Worm (Caenorhabditis elegans) whole organism, L1 larva: ENCODE data around the gene ceh-87.

Experiments used
- C16A3.4 ChIP-seq: fragments of 150-350 bp; optimal IDR thresholded peaks from 2 replicates; lab custom pipeline; 2014; ENCODE audit warnings: missing biosample characterization, missing genetic modification characterization
- C34B4.2 ChIP-seq: sonication (generic microtip); optimal IDR thresholded peaks from 2 replicates; lab custom pipeline; 2017; ENCODE audit warnings: mild to moderate bottlenecking, missing genetic modification characterization, missing compliant biosample characterization
- F16B12.6 ChIP-seq: fragments of 150-350 bp; optimal IDR thresholded peaks from 2 replicates; lab custom pipeline; 2014; ENCODE audit warnings: missing biosample characterization, missing genetic modification characterization
- alr-1 ChIP-seq: fragments of 200-800 bp; sonication (Bioruptor generic); optimal IDR thresholded peaks from 2 replicates; lab custom pipeline; 2018; ENCODE audit warnings: borderline replicate concordance, mild to moderate bottlenecking, missing genetic modification characterization, missing compliant biosample characterization
- ama-1 ChIP-seq: fragments of 150-350 bp; optimal IDR thresholded peaks from 2 replicates; lab custom pipeline; 2014
- blmp-1 ChIP-seq: fragments of 150-350 bp; optimal IDR thresholded peaks from 2 replicates; lab custom pipeline; 2014; ENCODE audit warnings: missing biosample characterization, missing genetic modification characterization
- dsc-1 ChIP-seq: sonication (generic microtip); optimal IDR thresholded peaks from 2 replicates; lab custom pipeline; 2016; ENCODE audit warnings: mild to moderate bottlenecking, missing genetic modification characterization, missing compliant biosample characterization
- efl-1 ChIP-seq, 4 experiments: fragments of 150-350 bp; optimal IDR thresholded peaks in 3 of 4; peaks in 1 of 4; 1 replicate in 1 of 4; 2 replicates in 3 of 4; lab custom pipeline; 2014; ENCODE audit warnings: missing biosample characterization in 2 of 4, missing genetic modification characterization in 2 of 4, missing genetic modification reagents in 2 of 4
- elt-3 ChIP-seq, 6 experiments: fragments of 150-350 bp in 1 of 6; sonication (generic microtip); optimal IDR thresholded peaks; 2 replicates each; lab custom pipeline; 2017 to 2018; ENCODE audit warnings: missing biosample characterization in 6 of 6, missing genetic modification characterization in 6 of 6, inconsistent platforms in 1 of 6
- fkh-4 ChIP-seq: sonication (generic microtip); optimal IDR thresholded peaks from 2 replicates; lab custom pipeline; 2016; ENCODE audit warnings: missing compliant biosample characterization, missing genetic modification characterization, borderline replicate concordance
- fkh-8 ChIP-seq: sonication (generic microtip); optimal IDR thresholded peaks from 2 replicates; lab custom pipeline; 2016; ENCODE audit warnings: mild to moderate bottlenecking, missing genetic modification characterization, missing compliant biosample characterization
- grh-1 ChIP-seq: fragments of 200-800 bp; sonication (Bioruptor generic); IDR thresholded peaks from 2 replicates; pipeline ENCODE4 v1.3.6; 2022; ENCODE audit warnings: missing genetic modification reagents, missing genetic modification characterization, missing compliant biosample characterization
- hlh-17 ChIP-seq: fragments of 200-800 bp; sonication (Bioruptor generic); optimal IDR thresholded peaks from 2 replicates; lab custom pipeline; 2018; ENCODE audit warnings: missing genetic modification characterization, mild to moderate bottlenecking, missing compliant biosample characterization, moderate library complexity, borderline replicate concordance
- irx-1 ChIP-seq: sonication (generic microtip); optimal IDR thresholded peaks from 2 replicates; lab custom pipeline; 2016; ENCODE audit warnings: missing genetic modification characterization, missing compliant biosample characterization
- jun-1 ChIP-seq: fragments of 150-350 bp; optimal IDR thresholded peaks from 2 replicates; lab custom pipeline; 2014; ENCODE audit warnings: missing biosample characterization, missing genetic modification reagents, missing genetic modification characterization
- lin-13 ChIP-seq: fragments of 150-350 bp; optimal IDR thresholded peaks from 2 replicates; lab custom pipeline; 2014; ENCODE audit warnings: missing biosample characterization, missing genetic modification reagents, missing genetic modification characterization
- lin-35 ChIP-seq, 2 experiments: fragments of 150-350 bp; optimal IDR thresholded peaks; 2 replicates each; lab custom pipeline; 2014; ENCODE audit warnings: missing biosample characterization in 2 of 2, missing genetic modification characterization in 2 of 2, missing genetic modification reagents in 2 of 2
- mab-9 ChIP-seq: fragments of 200-800 bp; sonication (Bioruptor generic); IDR thresholded peaks from 2 replicates; pipeline ENCODE4 v1.3.6; 2022; ENCODE audit warnings: missing genetic modification reagents, missing genetic modification characterization, missing compliant biosample characterization
- mdl-1 ChIP-seq, 2 experiments: fragments of 150-350 bp; optimal IDR thresholded peaks; 2 replicates each; lab custom pipeline; 2014 to 2017; ENCODE audit warnings: missing biosample characterization in 2 of 2, missing genetic modification characterization in 2 of 2, inconsistent platforms in 1 of 2
- mef-2 ChIP-seq: fragments of 150-350 bp; optimal IDR thresholded peaks from 2 replicates; lab custom pipeline; 2014; ENCODE audit warnings: missing biosample characterization, missing genetic modification characterization
- nhr-11 ChIP-seq: fragments of 150-350 bp; optimal IDR thresholded peaks from 2 replicates; lab custom pipeline; 2014; ENCODE audit warnings: missing biosample characterization, missing genetic modification characterization
- nhr-71 ChIP-seq: sonication (generic microtip); optimal IDR thresholded peaks from 2 replicates; lab custom pipeline; 2016; ENCODE audit warnings: mild to moderate bottlenecking, missing genetic modification characterization, moderate library complexity, missing compliant biosample characterization
- nhr-84 ChIP-seq: sonication (generic microtip); optimal IDR thresholded peaks from 2 replicates; lab custom pipeline; 2017; ENCODE audit warnings: missing biosample characterization, missing genetic modification characterization
- nhr-85 ChIP-seq: sonication (generic microtip); peaks from one replicate; lab custom pipeline; 2016; ENCODE audit warnings: missing genetic modification characterization, inconsistent platforms, missing compliant biosample characterization
- nhr-90 ChIP-seq: sonication (generic microtip); optimal IDR thresholded peaks from 2 replicates; lab custom pipeline; 2016; ENCODE audit warnings: mild to moderate bottlenecking, missing genetic modification characterization, missing compliant biosample characterization; ENCODE audit not compliant: poor library complexity
- pax-3 ChIP-seq: fragments of 200-800 bp; sonication (Bioruptor generic); optimal IDR thresholded peaks from 2 replicates; lab custom pipeline; 2018; ENCODE audit warnings: mild to moderate bottlenecking, missing genetic modification characterization, moderate library complexity, missing compliant biosample characterization
- pqm-1 ChIP-seq: sonication (generic microtip); optimal IDR thresholded peaks from 3 replicates; lab custom pipeline; 2017; ENCODE audit warnings: missing biosample characterization, missing genetic modification characterization
- rnt-1 ChIP-seq: sonication (generic microtip); optimal IDR thresholded peaks from 2 replicates; lab custom pipeline; 2016; ENCODE audit warnings: mild to moderate bottlenecking, missing genetic modification characterization, moderate library complexity, missing compliant biosample characterization
- sox-4 ChIP-seq: sonication (generic microtip); optimal IDR thresholded peaks from 2 replicates; lab custom pipeline; 2016; ENCODE audit warnings: missing genetic modification characterization, missing compliant biosample characterization
- sptf-1 ChIP-seq: fragments of 150-350 bp; optimal IDR thresholded peaks from 2 replicates; lab custom pipeline; 2014; ENCODE audit warnings: missing biosample characterization, missing genetic modification characterization
- tbx-2 ChIP-seq: sonication (generic microtip); optimal IDR thresholded peaks from 2 replicates; lab custom pipeline; 2016; ENCODE audit warnings: missing genetic modification characterization, missing compliant biosample characterization
- unc-130 ChIP-seq: fragments of 150-350 bp; optimal IDR thresholded peaks from 2 replicates; lab custom pipeline; 2017; ENCODE audit warnings: missing biosample characterization, missing genetic modification characterization, inconsistent platforms
- unc-30 ChIP-seq: sonication (generic microtip); optimal IDR thresholded peaks from 2 replicates; lab custom pipeline; 2017; ENCODE audit warnings: missing biosample characterization, missing genetic modification characterization
- unc-62 ChIP-seq: fragments of 150-350 bp; optimal IDR thresholded peaks from 2 replicates; lab custom pipeline; 2014; ENCODE audit warnings: missing biosample characterization, missing genetic modification reagents, missing genetic modification characterization
- unc-86 ChIP-seq: sonication (generic microtip); optimal IDR thresholded peaks from 2 replicates; lab custom pipeline; 2016; ENCODE audit warnings: missing genetic modification characterization, missing compliant biosample characterization
- unc-98 ChIP-seq: fragments of 200-800 bp; sonication (Bioruptor generic); IDR thresholded peaks from 2 replicates; pipeline ENCODE4 v1.3.6; 2022; ENCODE audit warnings: missing genetic modification characterization, missing compliant biosample characterization
- vab-15 ChIP-seq: sonication (generic microtip); optimal IDR thresholded peaks from 2 replicates; lab custom pipeline; 2017; ENCODE audit warnings: missing genotype, mild to moderate bottlenecking, missing genetic modification characterization, missing compliant biosample characterization
- xbp-1 ChIP-seq: sonication (generic microtip); optimal IDR thresholded peaks from 2 replicates; lab custom pipeline; 2016; ENCODE audit warnings: missing genetic modification characterization, missing compliant biosample characterization
- zag-1 ChIP-seq: fragments of 150-350 bp; optimal IDR thresholded peaks from 2 replicates; lab custom pipeline; 2014; ENCODE audit warnings: missing biosample characterization, missing genetic modification characterization
- ztf-11 ChIP-seq, 2 experiments: sonication (generic microtip); optimal IDR thresholded peaks; 2 replicates each; lab custom pipeline; 2016 to 2017; ENCODE audit warnings: missing genetic modification characterization in 2 of 2, missing biosample characterization in 1 of 2, missing compliant biosample characterization in 1 of 2
- ztf-4 ChIP-seq: fragments of 150-350 bp; optimal IDR thresholded peaks from 2 replicates; lab custom pipeline; 2014; ENCODE audit warnings: missing biosample characterization, missing genetic modification characterization

The ceh-87 gene

ce11 chrII:2686985-2687675 lies 3.0 kb upstream of the ceh-87 start, which contains the start of the genes sup-9 and nspf-1 (continued):
- TF ChIP-seq nhr-71 (tag; lab: Kevin White, UChicago) = peak; percentile 63
- no peak for TF ChIP-seq alr-1 (tag; lab: Kevin White, UChicago)
- no peak for TF ChIP-seq C34B4.2 (tag; lab: Kevin White, UChicago)
- peak; percentile 78 for TF ChIP-seq fkh-4 (tag; lab: Kevin White, UChicago)
- no peak for TF ChIP-seq vab-15
- TF ChIP-seq lin-35 (GFP tag; optimal IDR thresholded peaks at IDR 0.05; lab: Kevin White, UChicago) = no peak
- TF ChIP-seq nhr-90 (tag; lab: Kevin White, UChicago) = no peak
- no peak for TF ChIP-seq mef-2 (tag; lab: Kevin White, UChicago)
- no peak for TF ChIP-seq C16A3.4 (tag; lab: Kevin White, UChicago)
- TF ChIP-seq nhr-84 (tag; lab: Kevin White, UChicago) = no peak
- TF ChIP-seq ama-1 = no peak
- peak; percentile 44 for TF ChIP-seq irx-1 (tag; lab: Kevin White, UChicago)
- TF ChIP-seq jun-1 (tag; lab: Kevin White, UChicago) = no peak
- no peak for TF ChIP-seq mdl-1 (tag; optimal IDR thresholded peaks at IDR 0.05; lab: Kevin White, UChicago)
- TF ChIP-seq unc-130 (tag; lab: Kevin White, UChicago) = no peak
- TF ChIP-seq fkh-8 (tag; lab: Kevin White, UChicago) = no peak
- no peak for TF ChIP-seq unc-86 (tag; lab: Kevin White, UChicago)
- TF ChIP-seq rnt-1 (tag; lab: Kevin White, UChicago) = peak; percentile 73
- no peak for TF ChIP-seq pqm-1 (tag; lab: Kevin White, UChicago)
- no peak for TF ChIP-seq F16B12.6 (tag; lab: Kevin White, UChicago)
- no peak for TF ChIP-seq tbx-2 (tag; lab: Kevin White, UChicago)
- TF ChIP-seq nhr-85 (tag; lab: Kevin White, UChicago) = no peak
- no peak for TF ChIP-seq pax-3 (tag; lab: Kevin White, UChicago)
- no peak for TF ChIP-seq sox-4 (tag; lab: Kevin White, UChicago)
- no peak for TF ChIP-seq ztf-4 (tag; lab: Kevin White, UChicago)
- TF ChIP-seq unc-98 (GFP tag; lab: Robert Waterston, UW) = no peak
- no peak for TF ChIP-seq blmp-1 (tag; lab: Kevin White, UChicago)
- TF ChIP-seq unc-30 (tag; lab: Kevin White, UChicago) = no peak
- no peak for TF ChIP-seq sptf-1
- TF ChIP-seq ztf-11 (tag; optimal IDR thresholded peaks at IDR 0.05; lab: Kevin White, UChicago) = no peak
- no peak for TF ChIP-seq xbp-1 (tag; lab: Kevin White, UChicago)
- no peak for TF ChIP-seq zag-1 (tag; lab: Kevin White, UChicago)
- TF ChIP-seq grh-1 (GFP tag; lab: Robert Waterston, UW) = no peak

- TF ChIP-seq nhr-11 (tag; lab: Kevin White, UChicago) = no peak
- TF ChIP-seq unc-86 (tag; lab: Kevin White, UChicago) = no peak
- no peak for TF ChIP-seq xbp-1 (tag; lab: Kevin White, UChicago)
- TF ChIP-seq dsc-1 (tag; lab: Kevin White, UChicago) = no peak
- no peak for TF ChIP-seq hlh-17 (GFP tag; lab: Kevin White, UChicago)
- no peak for TF ChIP-seq mab-9 (GFP tag; lab: Robert Waterston, UW)
- no peak for TF ChIP-seq lin-13 (GFP tag; lab: Kevin White, UChicago)
- no peak for TF ChIP-seq blmp-1 (tag; lab: Kevin White, UChicago)
- TF ChIP-seq efl-1 (optimal IDR thresholded peaks at IDR 0.05; lab: Kevin White, UChicago) = no peak
- TF ChIP-seq efl-1 (GFP tag; optimal IDR thresholded peaks at IDR 0.05 in 1 of 2; lab: Kevin White, UChicago) = no peak
- no peak for TF ChIP-seq elt-3 (tag; optimal IDR thresholded peaks at IDR 0.05; lab: Kevin White, UChicago)
- TF ChIP-seq pax-3 (tag; lab: Kevin White, UChicago) = no peak
- TF ChIP-seq zag-1 (tag; lab: Kevin White, UChicago) = no peak
- no peak for TF ChIP-seq unc-62
Observed at ce11 chrII:2684783-2685182, 675 bp upstream of the ceh-87 start.
